Fruit fly (Drosophila melanogaster) S2 (cell line): Measurements from ENCODE around the gene Jig.

ENCODE experiments used
- CG8478 ChIP-seq: fragments of >200 bp; optimal IDR thresholded peaks from 2 replicates; lab custom pipeline; 2018
- CTCF ChIP-seq, 2 experiments: fragments of >200 bp; optimal IDR thresholded peaks; 2 replicates each; lab custom pipeline; 2018

DNA sequence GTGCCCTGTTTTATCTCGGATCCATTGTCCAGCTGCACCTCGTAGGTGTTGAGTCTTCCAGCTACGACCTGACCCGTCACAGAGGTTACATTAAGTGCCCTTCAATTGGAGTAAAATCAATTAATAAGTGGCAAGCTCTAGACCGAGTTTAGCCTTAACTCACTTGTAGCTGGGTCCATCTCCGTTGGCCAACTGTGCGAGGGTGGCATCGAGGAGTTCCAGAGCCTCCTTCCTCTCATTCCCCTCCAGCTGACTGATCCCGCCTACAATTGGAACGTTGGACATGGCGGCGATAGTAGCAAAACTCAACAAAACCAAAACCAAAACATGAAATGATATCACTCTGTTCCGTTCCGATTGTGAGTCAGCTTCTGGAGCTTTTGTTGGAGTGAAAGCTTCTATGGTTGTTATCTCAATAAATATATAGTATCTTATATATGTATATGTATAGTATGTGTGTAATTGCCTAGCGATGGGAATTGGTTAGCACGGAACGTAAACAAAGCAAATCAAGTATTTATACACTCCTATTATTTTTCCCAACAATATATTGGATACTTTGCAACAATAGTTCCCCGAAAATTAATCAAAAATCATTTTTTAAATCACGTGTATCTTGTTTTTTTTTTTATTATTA is 7.9 kb downstream of the Jig start, which contains the start of gene CG8066:
- no peak for TF ChIP-seq CG8478 (lab: Kevin White, UChicago)
- no peak for TF ChIP-seq CTCF (optimal IDR thresholded peaks at IDR 0.05; lab: Kevin White, UChicago)
